Worm (Caenorhabditis elegans) whole organism, early embryonic: ENCODE measurements around the gene cest-17.

Experiments
- B0310.2 ChIP-seq: sonication (generic microtip); optimal IDR thresholded peaks from 2 replicates; lab custom pipeline; 2016; ENCODE audit warnings: mild to moderate bottlenecking, missing genetic modification characterization, missing compliant biosample characterization
- F13C5.2 ChIP-seq: sonication (generic microtip); optimal IDR thresholded peaks from 2 replicates; lab custom pipeline; 2017; ENCODE audit warnings: mild to moderate bottlenecking, missing genetic modification characterization, inconsistent platforms, missing compliant biosample characterization
- aly-1 ChIP-seq: sonication (generic microtip); optimal IDR thresholded peaks from 2 replicates; lab custom pipeline; 2016; ENCODE audit warnings: missing genetic modification characterization, missing compliant biosample characterization
- ama-1 ChIP-seq: fragments of 150-350 bp; optimal IDR thresholded peaks from 2 replicates; lab custom pipeline; 2014
- ceh-13 ChIP-seq: fragments of 200-800 bp; sonication (Bioruptor generic); optimal IDR thresholded peaks from 2 replicates; lab custom pipeline; 2018; ENCODE audit warnings: mild to moderate bottlenecking, missing genetic modification characterization, missing compliant biosample characterization
- ceh-36 ChIP-seq: sonication (generic microtip); optimal IDR thresholded peaks from 2 replicates; lab custom pipeline; 2016; ENCODE audit warnings: missing genetic modification characterization, inconsistent platforms, missing compliant biosample characterization
- ets-7 ChIP-seq: sonication (generic microtip); optimal IDR thresholded peaks from 2 replicates; lab custom pipeline; 2016; ENCODE audit warnings: missing genotype, missing genetic modification characterization, missing compliant biosample characterization
- flt-1 ChIP-seq: fragments of 200-800 bp; sonication (Bioruptor generic); IDR thresholded peaks from 2 replicates; pipeline ENCODE4 v1.3.6; 2022; ENCODE audit warnings: missing genetic modification characterization, missing compliant biosample characterization
- hmbx-1 ChIP-seq: sonication (generic microtip); optimal IDR thresholded peaks from 2 replicates; lab custom pipeline; 2016; ENCODE audit warnings: mild to moderate bottlenecking, missing genetic modification characterization, missing compliant biosample characterization
- hmg-4 ChIP-seq: fragments of 200-800 bp; sonication (Bioruptor generic); optimal IDR thresholded peaks from 2 replicates; lab custom pipeline; 2018; ENCODE audit warnings: mild to moderate bottlenecking, missing genetic modification characterization, missing compliant biosample characterization
- hnd-1 ChIP-seq: sonication (generic microtip); optimal IDR thresholded peaks from 2 replicates; lab custom pipeline; 2016; ENCODE audit warnings: missing genetic modification characterization, missing compliant biosample characterization
- pes-1 ChIP-seq: fragments of 200-800 bp; sonication (Bioruptor generic); IDR thresholded peaks from 2 replicates; pipeline ENCODE4 v1.3.6; 2022; ENCODE audit warnings: missing genetic modification reagents, missing genetic modification characterization, missing compliant biosample characterization
- scrt-1 ChIP-seq: fragments of 200-800 bp; sonication (Bioruptor generic); IDR thresholded peaks from 2 replicates; pipeline ENCODE4 v1.3.6; 2022; ENCODE audit warnings: missing genetic modification characterization, missing compliant biosample characterization
- sea-1 ChIP-seq: fragments of 200-800 bp; sonication (Bioruptor generic); conservative IDR thresholded peaks from 2 replicates; pipeline ENCODE4 v1.3.6; 2022; ENCODE audit warnings: missing genetic modification characterization, missing compliant biosample characterization
- tbx-11 ChIP-seq: fragments of 200-800 bp; sonication (Bioruptor generic); IDR thresholded peaks from 2 replicates; pipeline ENCODE4 v1.3.6; 2022; ENCODE audit warnings: missing genetic modification characterization, missing compliant biosample characterization
- tbx-37 ChIP-seq: fragments of 200-800 bp; sonication (Bioruptor generic); conservative IDR thresholded peaks from 2 replicates; pipeline ENCODE4 v1.3.6; 2022; ENCODE audit warnings: missing genetic modification reagents, missing genetic modification characterization, missing compliant biosample characterization
- tra-4 ChIP-seq: sonication (generic microtip); optimal IDR thresholded peaks from 2 replicates; lab custom pipeline; 2017; ENCODE audit warnings: missing genetic modification characterization, missing compliant biosample characterization

The cest-17 gene

DNA sequence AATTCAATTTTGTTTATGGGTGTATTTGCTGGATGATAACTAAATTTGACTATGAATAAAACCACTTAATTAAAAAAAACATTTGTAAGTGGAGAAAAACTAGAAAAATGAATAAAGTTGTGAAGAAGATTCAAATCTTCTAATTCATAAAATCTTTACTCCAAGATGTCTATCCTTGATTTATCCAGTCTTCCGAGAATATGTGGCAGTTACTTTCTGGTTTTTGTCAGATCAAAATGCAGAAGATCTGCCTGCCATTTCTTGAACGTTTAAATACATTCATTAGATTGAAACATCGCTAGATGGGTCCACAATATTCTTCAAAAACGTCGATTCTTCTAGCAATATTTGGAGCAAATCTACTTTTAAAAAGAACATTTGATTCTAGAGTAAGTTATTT lies 17.4 kb upstream of the cest-17 start, which contains the start of gene F20D6.2:
F20D6.2 (plus strand) TSS at position 301 of the 400 bp plus-strand sequence.
- no peak for TF ChIP-seq ets-7 (tag; lab: Kevin White, UChicago)
- no peak for TF ChIP-seq B0310.2 (tag; lab: Kevin White, UChicago)
- no peak for TF ChIP-seq hmbx-1 (tag; lab: Kevin White, UChicago)
- TF ChIP-seq tbx-37 (GFP tag; lab: Robert Waterston, UW), result no peak
- TF ChIP-seq pes-1 (GFP tag; lab: Robert Waterston, UW), result no peak
- TF ChIP-seq F13C5.2 (tag; lab: Kevin White, UChicago), result no peak
- no peak for TF ChIP-seq ceh-13 (GFP tag; lab: Kevin White, UChicago)
- no peak for TF ChIP-seq sea-1
- no peak for TF ChIP-seq tbx-11
- TF ChIP-seq hmg-4 (GFP tag; lab: Kevin White, UChicago), result no peak

- TF ChIP-seq aly-1, result no peak
- TF ChIP-seq ets-7 (tag; lab: Kevin White, UChicago), result no peak
- TF ChIP-seq ceh-13 (GFP tag; lab: Kevin White, UChicago), result no peak
- TF ChIP-seq F13C5.2 (tag; lab: Kevin White, UChicago), result no peak
- TF ChIP-seq tbx-37 (GFP tag; lab: Robert Waterston, UW), result no peak
- no peak for TF ChIP-seq scrt-1 (GFP tag; lab: Robert Waterston, UW)
- TF ChIP-seq hmg-4 (GFP tag; lab: Kevin White, UChicago), result no peak
- no peak for TF ChIP-seq ama-1 (lab: Kevin White, UChicago)
These were observed 14.7 kb upstream of the cest-17 start, which contains the start of gene F20D6.15 for ce11 chrV:8188421-8188820. Gene F20D6.15, minus strand, starts transcription at chrV:8188467.

ce11 chrV:8190016-8190415 lies 13.1 kb upstream of the cest-17 start, which contains the start of gene F20D6.12:
Gene F20D6.12, minus strand, starts transcription at chrV:8190116.
- TF ChIP-seq scrt-1 (GFP tag; lab: Robert Waterston, UW), result no peak
- no peak for TF ChIP-seq hnd-1 (tag; lab: Kevin White, UChicago)
- TF ChIP-seq tbx-11, result no peak
- TF ChIP-seq ets-7 (tag; lab: Kevin White, UChicago), result no peak

ce11 chrV:8190430-8190829 lies 12.7 kb upstream of the cest-17 start, which contains the start of gene F20D6.1:
Gene F20D6.1, plus strand, starts transcription at chrV:8190730.
- TF ChIP-seq hmbx-1 (tag; lab: Kevin White, UChicago) (no peak), ets-7 (tag; lab: Kevin White, UChicago) (no peak), ceh-36 (no peak), pes-1 (GFP tag; lab: Robert Waterston, UW) (no peak), aly-1 (no peak), hnd-1 (tag; lab: Kevin White, UChicago) (no peak), ceh-13 (GFP tag; lab: Kevin White, UChicago) (no peak), tbx-37 (GFP tag; lab: Robert Waterston, UW) (no peak), tbx-11 (no peak), sea-1 (no peak), hmg-4 (GFP tag; lab: Kevin White, UChicago) (no peak), ama-1 (lab: Kevin White, UChicago) (no peak), flt-1 (no peak), scrt-1 (GFP tag; lab: Robert Waterston, UW) (no peak), B0310.2 (tag; lab: Kevin White, UChicago) (no peak), F13C5.2 (tag; lab: Kevin White, UChicago) (no peak), tra-4 (tag; lab: Kevin White, UChicago) (no peak)

DNA sequence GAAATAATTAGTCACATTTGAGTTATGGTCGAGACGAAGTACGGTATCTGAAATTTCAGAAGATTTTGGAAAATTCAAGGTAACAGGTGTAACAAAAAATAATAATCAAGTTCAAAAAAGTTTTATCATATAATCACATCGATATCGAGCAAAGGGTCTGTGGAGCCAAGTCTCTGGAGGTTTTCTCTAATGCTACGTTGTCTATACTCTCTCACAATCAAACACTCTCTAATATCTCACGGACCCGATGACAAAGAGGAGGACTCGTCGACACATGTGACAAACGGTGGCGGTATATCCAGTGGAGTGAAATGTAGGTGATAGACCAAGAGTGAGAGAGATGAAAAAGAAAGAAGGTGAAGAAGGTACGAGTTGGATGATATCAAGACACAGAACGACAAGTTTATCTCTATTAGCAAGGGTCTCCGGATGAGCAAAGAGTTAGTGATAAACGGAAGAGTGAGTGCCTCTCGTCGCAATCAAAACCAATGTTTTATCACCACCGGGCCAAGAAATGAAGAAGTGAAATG lies 7.2 kb upstream of the cest-17 start, which contains the start of gene F20D6.10:
F20D6.10 (minus strand) TSS at position 51 of the 530 bp plus-strand sequence.
- TF ChIP-seq ceh-13 (GFP tag; lab: Kevin White, UChicago) (no peak), F13C5.2 (tag; lab: Kevin White, UChicago) (no peak), tbx-37 (GFP tag; lab: Robert Waterston, UW) (no peak), aly-1 (no peak)

DNA sequence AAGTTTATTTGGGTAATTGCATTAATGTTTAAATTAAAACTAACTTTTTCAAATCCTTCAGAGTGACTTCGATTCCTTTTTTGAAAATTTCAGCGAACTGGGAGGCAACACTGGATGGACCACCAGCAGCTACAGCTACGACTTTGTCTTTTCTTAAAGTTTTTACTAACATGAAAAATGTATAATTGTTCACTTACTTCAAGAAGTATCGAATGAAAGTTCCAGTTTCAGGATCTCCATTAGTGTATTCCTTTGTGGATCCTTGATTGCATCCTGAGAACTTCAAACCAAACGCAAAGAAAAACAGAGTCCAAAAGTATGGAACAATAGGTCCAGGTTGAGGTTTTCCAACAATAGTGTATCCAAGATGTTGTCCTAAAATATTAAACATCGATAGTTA lies 6.1 kb upstream of the cest-17 start:
- TF ChIP-seq hmbx-1 (tag; lab: Kevin White, UChicago) (no peak), B0310.2 (tag; lab: Kevin White, UChicago) (no peak), scrt-1 (GFP tag; lab: Robert Waterston, UW) (no peak), ceh-13 (GFP tag; lab: Kevin White, UChicago) (no peak), hmg-4 (GFP tag; lab: Kevin White, UChicago) (no peak), tra-4 (tag; lab: Kevin White, UChicago) (no peak), ceh-36 (no peak), aly-1 (no peak), sea-1 (no peak), flt-1 (no peak), tbx-11 (no peak)

DNA sequence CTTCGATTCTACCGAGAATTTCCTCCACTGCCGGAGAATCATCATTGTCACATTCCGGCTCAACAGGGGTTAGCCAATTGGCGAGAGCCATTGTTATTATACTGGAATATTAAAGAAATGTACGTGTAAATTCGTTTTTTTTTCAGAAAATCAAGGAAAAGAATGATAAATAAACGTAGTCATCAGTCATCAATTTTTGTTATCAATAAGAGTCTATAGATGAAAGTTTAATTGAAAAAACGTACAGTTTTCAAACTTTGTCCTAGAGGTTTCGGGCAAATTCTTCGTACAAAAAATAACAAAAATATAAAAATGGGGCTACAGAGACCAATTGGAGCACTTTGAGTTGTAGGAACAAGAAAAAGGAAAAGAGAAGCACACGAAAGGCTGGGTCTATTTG lies 4.1 kb upstream of the cest-17 start, which contains the start of gene F20D6.11:
F20D6.11 (minus strand) TSS at position 101 of the 400 bp plus-strand sequence.
- TF ChIP-seq tra-4 (tag; lab: Kevin White, UChicago) (no peak), ceh-13 (GFP tag; lab: Kevin White, UChicago) (no peak), tbx-37 (GFP tag; lab: Robert Waterston, UW) (no peak), pes-1 (GFP tag; lab: Robert Waterston, UW) (no peak), F13C5.2 (tag; lab: Kevin White, UChicago) (no peak), flt-1 (no peak), hnd-1 (tag; lab: Kevin White, UChicago) (no peak), hmg-4 (GFP tag; lab: Kevin White, UChicago) (no peak), scrt-1 (GFP tag; lab: Robert Waterston, UW) (no peak), ceh-36 (no peak), B0310.2 (tag; lab: Kevin White, UChicago) (no peak), aly-1 (no peak), ama-1 (lab: Kevin White, UChicago) (no peak), ets-7 (tag; lab: Kevin White, UChicago) (no peak)
